Fruit fly (Drosophila melanogaster): Measurements from ENCODE around the gene Snx1.

DNA sequence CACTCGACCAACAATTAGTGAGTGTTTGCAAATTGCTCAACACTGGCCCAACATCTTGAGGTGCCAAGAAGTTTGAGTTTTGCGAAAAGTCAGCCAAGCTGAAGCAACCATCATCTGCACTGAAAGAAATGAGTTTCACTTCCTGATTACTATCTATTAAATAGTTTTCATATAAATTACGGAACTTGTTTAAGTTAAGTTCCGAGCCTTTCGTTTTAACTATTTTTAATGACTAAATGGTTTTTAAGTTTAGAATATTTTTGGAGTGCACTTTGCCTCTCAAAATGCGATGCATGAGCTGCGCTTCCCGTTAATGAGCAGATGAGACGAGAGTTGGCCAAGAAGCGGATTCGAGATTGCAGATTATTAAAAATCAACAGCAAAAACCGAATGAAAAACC is 7.8 kb upstream of the Snx1 start:
- TF ChIP-seq CG34367 (tag; optimal IDR thresholded peaks at IDR 0.05) (no peak), rn (GFP tag; IDR thresholded peaks at IDR 0.05) (no peak), Snoo (tag; optimal IDR thresholded peaks at IDR 0.05) (no peak)

Measured in whole organism, pupa.